Fruit fly (Drosophila melanogaster) Kc167 (cell line): ENCODE data around the gene CG32109.

ENCODE experiments used
- Myc ChIP-seq: fragments of >200 bp; optimal IDR thresholded peaks from 2 replicates; lab custom pipeline; 2017; ENCODE audit warnings: missing external identifiers
- Sin3A ChIP-seq: fragments of >200 bp; optimal IDR thresholded peaks from 2 replicates; lab custom pipeline; 2018; ENCODE audit warnings: missing external identifiers
- h ChIP-seq: fragments of >200 bp; optimal IDR thresholded peaks from 3 replicates; lab custom pipeline; 2018; ENCODE audit warnings: missing external identifiers
- insv ChIP-seq: fragments of >200 bp; optimal IDR thresholded peaks from 3 replicates; lab custom pipeline; 2018; ENCODE audit warnings: missing external identifiers
- psq ChIP-seq: fragments of >200 bp; optimal IDR thresholded peaks from 2 replicates; lab custom pipeline; 2017; ENCODE audit warnings: missing external identifiers

DNA sequence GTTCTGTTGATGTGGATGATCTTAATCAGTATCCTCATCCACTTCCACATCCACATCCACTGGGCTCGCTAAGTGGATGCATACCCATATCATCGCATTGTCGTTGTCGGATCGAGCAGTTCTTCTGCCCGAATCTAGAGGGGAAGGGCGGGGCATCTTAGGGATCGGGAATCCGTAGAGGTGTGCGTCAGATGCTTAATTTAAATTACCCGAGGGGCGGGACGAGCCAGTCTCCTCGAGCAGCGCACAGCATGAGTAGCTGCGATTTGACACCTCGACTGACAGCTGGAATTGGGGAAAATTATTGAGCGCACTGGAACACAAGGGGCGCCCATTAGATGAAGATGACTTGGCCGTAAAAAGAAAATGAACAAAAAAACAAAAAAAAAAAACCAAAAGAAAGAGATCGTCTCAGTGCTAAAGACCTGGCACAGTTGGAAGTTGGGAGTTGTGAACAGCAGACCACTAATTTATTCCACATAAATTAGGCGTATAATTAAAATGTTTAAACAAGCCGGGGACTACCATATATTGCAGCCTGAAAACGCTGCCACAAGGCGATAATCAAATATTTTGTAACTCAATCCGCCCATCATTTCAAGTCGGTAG, 30.5 kb upstream of the CG32109 start:
- no peak for TF ChIP-seq h
- no peak for TF ChIP-seq insv (lab: Kevin White, UChicago)
- no peak for TF ChIP-seq psq (lab: Kevin White, UChicago)
- no peak for TF ChIP-seq Sin3A (lab: Kevin White, UChicago)
- no peak for TF ChIP-seq Myc (lab: Kevin White, UChicago)
